Worm (Caenorhabditis elegans) whole organism, L4 larva: Measurements from ENCODE around the gene sel-1.

Experiments
- F10B5.3 ChIP-seq: sonication (generic microtip); optimal IDR thresholded peaks from 2 replicates; lab custom pipeline; 2016; ENCODE audit warnings: mild to moderate bottlenecking, missing genetic modification characterization, missing compliant biosample characterization
- daf-12 ChIP-seq: fragments of 150-350 bp; optimal IDR thresholded peaks from 2 replicates; lab custom pipeline; 2014; ENCODE audit warnings: missing biosample characterization, missing genetic modification reagents, missing genetic modification characterization
- fos-1 ChIP-seq: fragments of 150-350 bp; optimal IDR thresholded peaks from 2 replicates; lab custom pipeline; 2014; ENCODE audit warnings: missing biosample characterization, missing genetic modification characterization
- jun-1 ChIP-seq: fragments of 150-350 bp; optimal IDR thresholded peaks from 2 replicates; lab custom pipeline; 2014; ENCODE audit warnings: missing biosample characterization, missing genetic modification reagents, missing genetic modification characterization
- mdl-1 ChIP-seq, 2 experiments: fragments of 150-350 bp in 1 of 2; sonication (generic microtip) in 1 of 2; optimal IDR thresholded peaks; 2 replicates each; lab custom pipeline; 2014 to 2017; ENCODE audit warnings: missing biosample characterization in 2 of 2, missing genetic modification characterization in 2 of 2
- nhr-25 ChIP-seq: sonication (generic microtip); optimal IDR thresholded peaks from 2 replicates; lab custom pipeline; 2017; ENCODE audit warnings: missing genetic modification characterization, mild to moderate bottlenecking, missing compliant biosample characterization, antibody characterized with exemption, moderate library complexity, borderline replicate concordance; ENCODE audit not compliant: insufficient read depth
- nhr-77 ChIP-seq: fragments of 150-350 bp; optimal IDR thresholded peaks from 2 replicates; lab custom pipeline; 2014; ENCODE audit warnings: missing biosample characterization, missing genetic modification characterization
- snpc-1.2 ChIP-seq: fragments of 200-800 bp; sonication (Bioruptor generic); IDR thresholded peaks from 2 replicates; pipeline ENCODE4 v1.3.6; 2022; ENCODE audit warnings: missing genetic modification reagents, missing genetic modification characterization, missing compliant biosample characterization
- unc-39 ChIP-seq: sonication (generic microtip); optimal IDR thresholded peaks from 2 replicates; lab custom pipeline; 2017; ENCODE audit warnings: missing biosample characterization, missing genetic modification characterization
- zip-2 ChIP-seq: fragments of 150-350 bp; optimal IDR thresholded peaks from 2 replicates; lab custom pipeline; 2014; ENCODE audit warnings: missing biosample characterization, missing genetic modification characterization
- ztf-7 ChIP-seq: fragments of 150-350 bp; optimal IDR thresholded peaks from 2 replicates; lab custom pipeline; 2014; ENCODE audit warnings: missing biosample characterization, missing genetic modification characterization

DNA sequence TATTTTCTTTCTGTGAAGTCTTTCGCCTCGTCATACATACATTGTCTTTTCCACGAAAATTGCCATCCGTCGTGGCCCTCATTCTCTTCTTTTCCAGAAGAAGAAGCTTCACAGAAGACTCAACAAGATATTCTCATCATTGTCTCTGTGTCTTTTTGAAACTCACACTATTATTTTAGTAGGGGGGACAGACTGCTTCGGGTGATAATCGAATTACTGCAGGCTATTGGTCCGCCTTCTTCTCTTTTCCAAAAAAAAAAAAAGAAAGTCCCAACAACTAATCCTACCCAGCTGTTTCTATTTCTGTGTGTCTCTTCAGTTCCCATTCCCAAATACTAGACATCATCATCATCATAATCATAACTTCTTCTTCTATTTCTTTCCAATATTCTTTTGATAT, 22.9 kb downstream of the sel-1 start:
- TF ChIP-seq snpc-1.2 (GFP tag; lab: Robert Waterston, UW) (no peak), nhr-25 (tag; lab: Kevin White, UChicago) (no peak), unc-39 (tag; lab: Kevin White, UChicago) (no peak), daf-12 (tag; lab: Kevin White, UChicago) (no peak), mdl-1 (tag; optimal IDR thresholded peaks at IDR 0.05; lab: Kevin White, UChicago) (no peak), zip-2 (no peak), nhr-77 (tag; lab: Kevin White, UChicago) (no peak), ztf-7 (tag; lab: Kevin White, UChicago) (no peak), fos-1 (tag; lab: Kevin White, UChicago) (no peak), F10B5.3 (tag; lab: Kevin White, UChicago) (no peak), jun-1 (no peak)
